Fruit fly (Drosophila melanogaster): Measurements from ENCODE around the gene CG9205.

- TF ChIP-seq CTCF (optimal IDR thresholded peaks at IDR 0.05): no peak
- TF ChIP-seq CG8478 (optimal IDR thresholded peaks at IDR 0.05): no peak
Observed at dm6 chr3L:1077038-1077437, 42.5 kb downstream of the CG9205 start.

Data from S2 (cell line).